Worm (Caenorhabditis elegans): Measurements from ENCODE around the gene flp-12.

The flp-12 gene

ce11 chrX:4553033-4553432 lies 39.1 kb downstream of the flp-12 start:
- TF ChIP-seq ref-1 (GFP tag; conservative IDR thresholded peaks at IDR 0.05) = no peak
- TF ChIP-seq ztf-23 (GFP tag; IDR thresholded peaks at IDR 0.05) = no peak
- TF ChIP-seq flt-1 (GFP tag; IDR thresholded peaks at IDR 0.05) = no peak

- TF ChIP-seq flt-1 (GFP tag; IDR thresholded peaks at IDR 0.05) = no peak
- TF ChIP-seq klf-2 (GFP tag; conservative IDR thresholded peaks at IDR 0.05) = no peak
- TF ChIP-seq ztf-23 (GFP tag; IDR thresholded peaks at IDR 0.05) = no peak
- no peak for TF ChIP-seq tab-1 (GFP tag; IDR thresholded peaks at IDR 0.05)
- no peak for TF ChIP-seq T22C8.4 (GFP tag; IDR thresholded peaks at IDR 0.05)
- no peak for TF ChIP-seq med-1 (GFP tag; optimal IDR thresholded peaks at IDR 0.05; ENCODE audit: insufficient read depth)
- no peak for TF ChIP-seq ztf-29 (GFP tag; IDR thresholded peaks at IDR 0.05)
Measured at ce11 chrX:4550987-4551386, 41.2 kb downstream of the flp-12 start.

DNA sequence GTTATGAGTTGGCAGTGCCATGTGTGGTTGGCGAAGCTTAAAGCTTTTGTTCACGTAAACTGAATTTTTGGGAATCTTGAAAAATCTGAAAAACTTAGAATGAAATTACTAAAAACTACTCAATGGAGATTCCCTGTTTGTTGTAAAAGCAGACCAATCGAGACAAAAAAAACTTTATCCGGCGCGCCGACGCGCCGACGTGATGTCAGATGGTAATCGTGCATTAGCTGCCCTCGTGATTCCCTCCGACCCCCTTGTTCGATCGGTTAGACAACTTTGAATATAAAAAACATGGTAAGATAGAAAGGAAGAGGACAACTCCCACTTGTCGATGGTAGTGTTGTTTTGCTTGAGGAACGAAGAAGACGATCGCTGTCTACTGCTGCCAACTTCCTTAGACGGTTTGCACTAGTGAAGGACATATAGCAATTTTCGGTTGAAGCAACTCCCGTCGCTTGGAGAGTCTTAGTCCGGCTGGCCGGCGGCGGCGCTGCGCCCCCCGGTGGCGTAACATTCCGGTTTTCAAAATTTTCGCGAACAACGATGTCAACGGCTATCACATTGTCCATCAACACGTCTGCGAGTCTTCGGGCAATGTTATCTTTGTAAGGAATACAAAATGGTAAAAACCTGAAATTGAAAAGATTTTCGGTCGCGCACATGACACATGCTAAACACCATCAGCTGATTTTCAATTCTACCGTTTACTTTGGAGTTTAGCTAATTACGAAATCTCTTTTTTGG lies 42.1 kb downstream of the flp-12 start, which contains the start of gene C07A12.18:
Gene C07A12.18, minus strand, starts transcription at position 51 of the 744 bp plus-strand sequence.
- TF ChIP-seq tab-1 (GFP tag; IDR thresholded peaks at IDR 0.05) (no peak), cog-1 (tag; optimal IDR thresholded peaks at IDR 0.05) (no peak), ztf-29 (GFP tag; IDR thresholded peaks at IDR 0.05) (no peak), T22C8.4 (GFP tag; IDR thresholded peaks at IDR 0.05) (no peak), ref-1 (GFP tag; conservative IDR thresholded peaks at IDR 0.05) (no peak), klf-2 (GFP tag; conservative IDR thresholded peaks at IDR 0.05) (no peak), flt-1 (GFP tag; IDR thresholded peaks at IDR 0.05) (no peak), med-1 (GFP tag; optimal IDR thresholded peaks at IDR 0.05; ENCODE audit: insufficient read depth) (no peak), ztf-23 (GFP tag; IDR thresholded peaks at IDR 0.05) (no peak)

DNA sequence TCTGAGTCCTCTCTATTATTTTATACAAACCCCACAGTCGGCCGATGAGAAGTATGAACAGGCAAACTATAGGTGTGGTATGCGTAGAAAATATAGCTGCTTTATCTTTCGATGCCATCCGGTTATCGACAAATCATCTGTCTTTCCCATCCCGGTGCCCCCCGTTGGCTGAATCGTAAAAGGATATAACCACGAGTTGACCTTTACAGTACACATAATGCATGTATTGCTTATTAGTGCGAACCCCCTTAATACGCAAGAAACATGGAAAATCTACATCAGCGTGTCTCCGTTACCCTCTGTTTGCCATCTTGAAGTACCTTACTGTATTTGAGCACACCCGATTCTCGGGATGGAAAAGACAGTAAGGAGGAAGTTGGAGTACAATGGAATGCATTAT lies 43.2 kb downstream of the flp-12 start:
- TF ChIP-seq cog-1 (tag; optimal IDR thresholded peaks at IDR 0.05) (no peak), ref-1 (GFP tag; conservative IDR thresholded peaks at IDR 0.05) (no peak), T22C8.4 (GFP tag; IDR thresholded peaks at IDR 0.05) (no peak), ztf-23 (GFP tag; IDR thresholded peaks at IDR 0.05) (no peak), tab-1 (GFP tag; IDR thresholded peaks at IDR 0.05) (no peak), klf-2 (GFP tag; conservative IDR thresholded peaks at IDR 0.05) (no peak), med-1 (GFP tag; optimal IDR thresholded peaks at IDR 0.05; ENCODE audit: insufficient read depth) (no peak), ztf-29 (GFP tag; IDR thresholded peaks at IDR 0.05) (no peak), flt-1 (GFP tag; IDR thresholded peaks at IDR 0.05) (no peak)

ce11 chrX:4544543-4544942 lies 47.6 kb downstream of the flp-12 start, which contains the start of gene C07A12.2:
Gene C07A12.2, plus strand, starts transcription at chrX:4544843.
- no peak for TF ChIP-seq klf-2 (GFP tag; conservative IDR thresholded peaks at IDR 0.05)

Measured in whole organism, midembryonic.